Worm (Caenorhabditis elegans) whole organism, young adult: Measurements from ENCODE around the gene hil-4.

Experiments
- B0019.2 ChIP-seq: fragments of 200-800 bp; sonication (Bioruptor generic); conservative IDR thresholded peaks from 2 replicates; pipeline ENCODE4 v1.3.6; 2022; ENCODE audit warnings: missing genetic modification reagents, missing genetic modification characterization, missing compliant biosample characterization
- F22D6.2 ChIP-seq: sonication (generic microtip); optimal IDR thresholded peaks from 2 replicates; lab custom pipeline; 2016; ENCODE audit warnings: mild to moderate bottlenecking, missing genetic modification characterization, missing compliant biosample characterization
- F33H1.4 ChIP-seq: fragments of 200-800 bp; sonication (Bioruptor generic); IDR thresholded peaks from 2 replicates; pipeline ENCODE4 v1.3.6; 2022; ENCODE audit warnings: missing genetic modification reagents, missing genetic modification characterization, missing compliant biosample characterization
- F39B2.1 ChIP-seq: fragments of 200-800 bp; sonication (Bioruptor generic); IDR thresholded peaks from 2 replicates; pipeline ENCODE4 v1.3.6; 2022; ENCODE audit warnings: missing genetic modification reagents, missing genetic modification characterization, missing compliant biosample characterization
- K12H6.12 ChIP-seq: fragments of 200-800 bp; sonication (Bioruptor generic); optimal IDR thresholded peaks from 2 replicates; lab custom pipeline; 2018; ENCODE audit warnings: mild to moderate bottlenecking, missing genetic modification characterization, missing compliant biosample characterization
- akir-1 ChIP-seq: fragments of 200-800 bp; sonication (Bioruptor generic); optimal IDR thresholded peaks from 2 replicates; lab custom pipeline; 2018; ENCODE audit warnings: mild to moderate bottlenecking, missing genetic modification characterization, moderate library complexity, missing compliant biosample characterization
- ama-1 ChIP-seq, 3 experiments: fragments of 150-350 bp in 1 of 3; sonication (generic microtip) in 2 of 3; optimal IDR thresholded peaks; 2 replicates each; lab custom pipeline; 2014 to 2018; ENCODE audit warnings: missing biosample characterization in 2 of 3, missing genetic modification characterization in 2 of 3, missing genetic modification reagents in 2 of 3
- aptf-3 ChIP-seq: fragments of 200-800 bp; sonication (Bioruptor generic); IDR thresholded peaks from 2 replicates; pipeline ENCODE4 v1.3.6; 2022; ENCODE audit warnings: missing genetic modification characterization, missing compliant biosample characterization
- atf-7 ChIP-seq: sonication (generic microtip); optimal IDR thresholded peaks from 2 replicates; lab custom pipeline; 2017; ENCODE audit warnings: mild to moderate bottlenecking, missing genetic modification characterization, missing compliant biosample characterization
- athp-1 ChIP-seq: sonication (generic microtip); optimal IDR thresholded peaks from 2 replicates; lab custom pipeline; 2017; ENCODE audit warnings: mild to moderate bottlenecking, missing genetic modification characterization, missing compliant biosample characterization
- attf-6 ChIP-seq: fragments of 200-800 bp; sonication (Bioruptor generic); IDR thresholded peaks from 2 replicates; pipeline ENCODE4 v1.3.6; 2022; ENCODE audit warnings: missing genetic modification reagents, missing genetic modification characterization, missing compliant biosample characterization
- ceh-27 ChIP-seq: fragments of 200-800 bp; sonication (Bioruptor generic); optimal IDR thresholded peaks from 2 replicates; lab custom pipeline; 2018; ENCODE audit warnings: mild to moderate bottlenecking, missing genetic modification characterization, moderate library complexity, missing compliant biosample characterization
- ceh-91 ChIP-seq: fragments of 200-800 bp; sonication (Bioruptor generic); IDR thresholded peaks from 2 replicates; pipeline ENCODE4 v1.3.6; 2022; ENCODE audit warnings: missing genetic modification reagents, missing genetic modification characterization, missing compliant biosample characterization
- dox-1 ChIP-seq: fragments of 200-800 bp; sonication (Bioruptor generic); IDR thresholded peaks from 2 replicates; pipeline ENCODE4 v1.3.6; 2022; ENCODE audit warnings: missing genetic modification reagents, missing genetic modification characterization, missing compliant biosample characterization
- dpff-1 ChIP-seq: sonication (generic microtip); optimal IDR thresholded peaks from 2 replicates; lab custom pipeline; 2017; ENCODE audit warnings: mild to moderate bottlenecking, missing genetic modification characterization, missing compliant biosample characterization
- egl-18 ChIP-seq: fragments of 200-800 bp; sonication (Bioruptor generic); IDR thresholded peaks from 2 replicates; pipeline ENCODE4 v1.3.6; 2022; ENCODE audit warnings: missing genetic modification reagents, missing genetic modification characterization, missing compliant biosample characterization
- egl-44 ChIP-seq: fragments of 200-800 bp; sonication (Bioruptor generic); IDR thresholded peaks from 2 replicates; pipeline ENCODE4 v1.3.6; 2022; ENCODE audit warnings: missing genetic modification reagents, missing genetic modification characterization, missing compliant biosample characterization
- egrh-3 ChIP-seq: fragments of 200-800 bp; sonication (Bioruptor generic); IDR thresholded peaks from 2 replicates; pipeline ENCODE4 v1.3.6; 2022; ENCODE audit warnings: missing genetic modification reagents, missing genetic modification characterization, missing compliant biosample characterization
- ets-4 ChIP-seq: fragments of 200-800 bp; sonication (Bioruptor generic); optimal IDR thresholded peaks from 2 replicates; lab custom pipeline; 2018; ENCODE audit warnings: mild to moderate bottlenecking, missing genetic modification characterization, missing compliant biosample characterization
- lag-1 ChIP-seq: fragments of 200-800 bp; sonication (Bioruptor generic); IDR thresholded peaks from 2 replicates; pipeline ENCODE4 v1.3.6; 2022; ENCODE audit warnings: missing genetic modification reagents, missing genetic modification characterization, missing compliant biosample characterization
- let-526 ChIP-seq: fragments of 200-800 bp; sonication (Bioruptor generic); IDR thresholded peaks from 2 replicates; pipeline ENCODE4 v1.3.6; 2022; ENCODE audit warnings: missing genetic modification reagents, missing genetic modification characterization, missing compliant biosample characterization
- lin-40 ChIP-seq: sonication (generic microtip); optimal IDR thresholded peaks from 2 replicates; lab custom pipeline; 2016; ENCODE audit warnings: missing genetic modification characterization, mild to moderate bottlenecking, missing compliant biosample characterization, missing genotype, missing genetic modification reagents
- lsy-27 ChIP-seq: sonication (generic microtip); optimal IDR thresholded peaks from 2 replicates; lab custom pipeline; 2017; ENCODE audit warnings: missing genetic modification characterization, mild to moderate bottlenecking, missing compliant biosample characterization, antibody characterized with exemption, missing genotype, borderline replicate concordance; ENCODE audit not compliant: insufficient read depth
- mcd-1 ChIP-seq: fragments of 200-800 bp; sonication (Bioruptor generic); IDR thresholded peaks from 2 replicates; pipeline ENCODE4 v1.3.6; 2022; ENCODE audit warnings: missing genetic modification reagents, missing genetic modification characterization, missing compliant biosample characterization
- mes-4 ChIP-seq: sonication (generic microtip); optimal IDR thresholded peaks from 2 replicates; lab custom pipeline; 2016; ENCODE audit warnings: missing genotype, missing genetic modification characterization, missing compliant biosample characterization
- nfya-1 ChIP-seq: sonication (generic microtip); optimal IDR thresholded peaks from 2 replicates; lab custom pipeline; 2017; ENCODE audit warnings: antibody characterized with exemption, missing compliant biosample characterization, missing genetic modification characterization, borderline replicate concordance; ENCODE audit not compliant: insufficient read depth
- nhr-179 ChIP-seq: sonication (generic microtip); optimal IDR thresholded peaks from 2 replicates; lab custom pipeline; 2016; ENCODE audit warnings: mild to moderate bottlenecking, missing genetic modification characterization, missing compliant biosample characterization
- nhr-80 ChIP-seq: sonication (generic microtip); optimal IDR thresholded peaks from 2 replicates; lab custom pipeline; 2016; ENCODE audit warnings: missing genetic modification characterization, missing compliant biosample characterization
- pbrm-1 ChIP-seq: fragments of 200-800 bp; sonication (Bioruptor generic); IDR thresholded peaks from 2 replicates; pipeline ENCODE4 v1.3.6; 2022; ENCODE audit warnings: missing genetic modification reagents, missing genetic modification characterization, missing compliant biosample characterization
- pha-4 ChIP-seq: fragments of 150-350 bp; sonication (generic microtip); optimal IDR thresholded peaks from 2 replicates; lab custom pipeline; 2014; ENCODE audit warnings: missing biosample characterization, missing genetic modification reagents, missing genetic modification characterization
- rpc-1 ChIP-seq, 2 experiments: fragments of 150-350 bp in 1 of 2; sonication (generic microtip) in 1 of 2; optimal IDR thresholded peaks; 2 replicates each; lab custom pipeline; 2014 to 2018; ENCODE audit warnings: missing biosample characterization in 1 of 2, missing genetic modification characterization in 1 of 2, missing genetic modification reagents in 1 of 2, missing genotype in 1 of 2
- snpc-1.1 ChIP-seq: sonication (generic microtip); optimal IDR thresholded peaks from 2 replicates; lab custom pipeline; 2017; ENCODE audit warnings: missing genetic modification characterization, mild to moderate bottlenecking, missing compliant biosample characterization, antibody characterized with exemption, moderate library complexity, missing genotype, missing genetic modification reagents; ENCODE audit not compliant: insufficient read depth
- tlf-1 ChIP-seq: fragments of 200-800 bp; sonication (Bioruptor generic); optimal IDR thresholded peaks from 2 replicates; lab custom pipeline; 2018; ENCODE audit warnings: mild to moderate bottlenecking, missing genetic modification characterization, missing compliant biosample characterization
- unc-62 ChIP-seq: fragments of 150-350 bp; optimal IDR thresholded peaks from 2 replicates; lab custom pipeline; 2014; ENCODE audit warnings: missing biosample characterization, missing genetic modification reagents, missing genetic modification characterization
- zfh-2 ChIP-seq: fragments of 200-800 bp; sonication (Bioruptor generic); conservative IDR thresholded peaks from 2 replicates; pipeline ENCODE4 v1.3.6; 2022; ENCODE audit warnings: missing genetic modification reagents, missing genetic modification characterization, missing compliant biosample characterization
- zim-3 ChIP-seq: sonication (generic microtip); optimal IDR thresholded peaks from 2 replicates; lab custom pipeline; 2017; ENCODE audit warnings: mild to moderate bottlenecking, missing genetic modification characterization, moderate library complexity, missing compliant biosample characterization
- ztf-18 ChIP-seq: sonication (generic microtip); optimal IDR thresholded peaks from 2 replicates; lab custom pipeline; 2016; ENCODE audit warnings: missing genotype, mild to moderate bottlenecking, missing genetic modification characterization, missing compliant biosample characterization
- ztf-26 ChIP-seq: sonication (generic microtip); optimal IDR thresholded peaks from 2 replicates; lab custom pipeline; 2017; ENCODE audit warnings: missing genetic modification characterization, missing compliant biosample characterization
- ztf-28 ChIP-seq: fragments of 200-800 bp; sonication (Bioruptor generic); IDR thresholded peaks from 2 replicates; pipeline ENCODE4 v1.3.6; 2022; ENCODE audit warnings: missing genetic modification reagents, missing genetic modification characterization, missing compliant biosample characterization

The hil-4 gene

DNA sequence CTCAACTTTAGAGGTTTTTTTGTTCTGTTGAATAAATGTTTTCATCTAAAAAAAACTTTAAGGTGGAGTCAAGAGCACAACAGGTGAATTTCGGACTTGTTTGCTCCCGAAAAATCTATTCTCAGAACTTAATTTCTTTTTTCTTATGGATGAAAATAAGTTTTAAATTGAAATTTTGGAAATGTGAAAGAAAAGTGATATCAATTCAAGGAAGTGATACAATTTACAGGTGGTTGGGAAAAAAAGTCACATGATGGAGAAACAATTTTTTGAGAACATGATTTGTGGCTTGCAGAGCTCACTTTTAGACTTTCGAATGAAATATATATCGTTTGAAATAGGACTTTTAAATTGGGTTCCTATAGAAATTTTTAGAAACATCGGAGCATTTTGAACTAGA is 46.5 kb upstream of the hil-4 start:
- TF ChIP-seq zim-3 (tag; lab: Kevin White, UChicago): no peak
- TF ChIP-seq, all 124 proteins: peak for 0

DNA sequence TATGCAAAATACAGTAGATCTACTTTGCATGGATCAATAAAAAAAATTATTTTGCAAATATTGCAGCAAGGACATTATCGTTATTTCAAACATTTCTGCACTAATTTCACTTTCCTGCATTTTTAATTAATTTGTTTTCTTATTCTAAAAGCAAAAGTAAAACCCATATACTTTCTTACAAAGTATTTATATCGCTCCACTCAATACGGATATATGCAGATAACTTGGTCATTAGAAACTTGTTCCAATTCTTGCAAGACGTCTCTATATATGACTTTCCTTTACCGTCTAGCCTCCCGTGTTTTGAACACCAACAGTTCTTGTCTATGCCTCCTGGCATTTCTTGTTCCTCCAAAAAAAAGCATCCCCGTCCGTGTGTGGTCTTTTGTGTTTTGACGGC is 43.6 kb upstream of the hil-4 start, which contains the start of gene oac-24:
oac-24 (plus strand) TSS at position 301 of the 400 bp plus-strand sequence.
- TF ChIP-seq ceh-91 (GFP tag; lab: Robert Waterston, UW): no peak
- TF ChIP-seq unc-62: no peak
- TF ChIP-seq pbrm-1: no peak
- no peak for TF ChIP-seq egrh-3 (GFP tag; lab: Robert Waterston, UW)
- TF ChIP-seq mes-4 (tag; lab: Kevin White, UChicago): no peak
- no peak for TF ChIP-seq egl-18 (GFP tag; lab: Robert Waterston, UW)
- no peak for TF ChIP-seq rpc-1 (optimal IDR thresholded peaks at IDR 0.05; lab: Kevin White, UChicago)
- no peak for TF ChIP-seq rpc-1 (tag; optimal IDR thresholded peaks at IDR 0.05; lab: Kevin White, UChicago)
- no peak for TF ChIP-seq mcd-1 (GFP tag; lab: Robert Waterston, UW)
- no peak for TF ChIP-seq B0019.2 (GFP tag; lab: Robert Waterston, UW)
- TF ChIP-seq K12H6.12: no peak
- no peak for TF ChIP-seq let-526 (GFP tag; lab: Robert Waterston, UW)
- no peak for TF ChIP-seq ztf-28 (GFP tag; lab: Robert Waterston, UW)
- no peak for TF ChIP-seq lag-1 (GFP tag; lab: Robert Waterston, UW)

DNA sequence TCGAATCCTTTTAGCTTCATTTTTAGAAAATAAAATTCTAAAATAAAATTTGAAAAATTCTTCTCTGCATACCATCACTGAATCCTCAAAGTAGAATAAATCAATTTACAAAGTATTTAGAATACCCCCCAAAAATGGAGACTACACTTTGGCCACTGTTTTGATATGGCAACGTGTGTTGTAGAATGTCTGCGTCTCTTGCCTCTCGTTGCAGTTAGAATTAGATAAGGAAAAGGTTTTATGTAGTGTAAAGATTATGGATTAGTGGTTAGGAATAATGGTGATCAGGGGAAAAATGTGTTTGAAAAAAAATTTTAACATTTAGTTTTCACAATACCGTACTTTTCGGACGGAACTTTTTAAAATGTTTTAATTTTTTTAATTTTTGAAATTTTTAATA is 34.1 kb upstream of the hil-4 start, which contains the start of gene prx-6:
prx-6 (minus strand) TSS at position 129 of the 400 bp plus-strand sequence.
- TF ChIP-seq ztf-28 (GFP tag; lab: Robert Waterston, UW) (no peak), nhr-80 (tag; lab: Kevin White, UChicago) (peak; percentile 39)

DNA sequence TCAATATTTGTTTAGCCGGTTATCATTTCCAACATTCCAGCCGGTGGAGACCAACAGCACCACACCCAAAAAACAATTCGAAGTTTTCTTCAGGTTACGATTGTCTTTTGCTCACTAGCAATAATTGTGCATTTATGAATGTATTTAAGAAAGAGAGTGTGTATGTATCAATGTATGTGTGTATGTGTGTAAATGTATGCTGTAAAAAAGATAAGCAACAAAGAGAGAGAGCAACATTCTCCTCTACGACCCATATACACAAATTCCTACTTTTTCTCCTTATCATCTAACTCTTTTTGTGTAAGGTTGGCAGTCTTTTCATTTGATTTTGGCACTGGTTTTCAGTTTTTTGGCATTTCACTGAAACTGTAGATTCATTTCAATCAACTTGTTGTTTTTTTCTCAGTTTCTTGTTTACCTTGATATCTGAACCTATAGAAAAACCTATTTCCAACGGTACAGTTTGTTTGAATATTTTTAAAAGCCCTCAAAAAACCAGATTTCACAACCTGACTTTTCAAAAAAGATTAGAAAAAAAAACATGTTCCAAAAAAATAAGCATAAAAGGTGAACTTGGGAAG is 33.1 kb upstream of the hil-4 start:
- TF ChIP-seq nhr-80 (tag; lab: Kevin White, UChicago) (peak; percentile 72), F22D6.2 (tag; lab: Kevin White, UChicago) (no peak)
- TF ChIP-seq, all 124 proteins: peak for 1

DNA sequence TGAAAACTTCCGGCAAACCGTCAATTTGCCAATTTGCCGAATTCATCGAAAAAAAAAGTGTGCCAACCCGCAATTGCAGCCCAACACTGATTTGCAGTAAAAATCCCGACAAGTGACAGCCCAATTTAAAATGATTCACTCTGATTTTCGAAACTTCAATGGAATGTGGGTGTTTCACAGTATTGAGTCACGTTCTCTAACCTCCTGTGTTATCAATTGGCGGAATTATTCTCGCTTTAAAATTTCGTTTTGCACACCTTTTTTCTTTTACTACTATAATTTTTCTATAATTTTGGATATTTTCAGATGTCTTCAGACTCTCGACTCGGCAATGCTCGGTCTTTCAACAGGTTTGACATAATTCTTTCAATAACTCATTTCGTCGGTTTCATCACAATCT is 31.8 kb upstream of the hil-4 start, which contains the start of gene F39G3.5:
F39G3.5 (plus strand) TSS at position 301 of the 400 bp plus-strand sequence.
- TF ChIP-seq dpff-1 (tag; lab: Kevin White, UChicago) (no peak), ama-1 (optimal IDR thresholded peaks at IDR 0.05; lab: Kevin White, UChicago) (no peak), ama-1 (GFP tag; optimal IDR thresholded peaks at IDR 0.05; lab: Kevin White, UChicago) (no peak), tlf-1 (GFP tag; lab: Kevin White, UChicago) (no peak), athp-1 (tag; lab: Kevin White, UChicago) (no peak), ceh-27 (GFP tag; lab: Kevin White, UChicago) (no peak), attf-6 (GFP tag; lab: Robert Waterston, UW) (no peak), egl-44 (GFP tag; lab: Robert Waterston, UW) (no peak), K12H6.12 (no peak), zfh-2 (GFP tag; lab: Robert Waterston, UW) (no peak), dox-1 (no peak), ets-4 (GFP tag; lab: Kevin White, UChicago) (no peak), nfya-1 (tag; lab: Kevin White, UChicago) (no peak), ztf-18 (tag; lab: Kevin White, UChicago) (no peak)
- TF ChIP-seq, all 124 proteins: peak for 0

DNA sequence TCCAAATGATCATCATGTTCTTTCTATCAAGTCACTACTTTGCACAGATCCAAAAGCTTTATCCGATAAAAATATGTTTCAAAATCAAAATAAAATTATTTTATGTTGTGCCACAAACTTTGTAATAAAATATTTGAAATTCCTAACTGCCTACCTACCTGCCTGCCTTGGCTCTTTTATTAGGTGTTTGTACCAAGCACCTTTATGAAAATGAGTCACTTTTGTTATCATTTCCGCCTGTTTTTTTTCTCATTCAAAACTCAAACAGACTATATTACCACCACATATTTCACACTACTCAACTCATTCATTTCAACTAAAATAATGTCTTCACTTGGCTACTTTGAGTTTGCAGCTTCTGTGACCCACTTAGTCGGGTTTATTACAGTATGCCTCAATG is 29.7 kb upstream of the hil-4 start, which contains the start of gene F39G3.4:
F39G3.4 (plus strand) TSS at position 301 of the 400 bp plus-strand sequence.
- TF ChIP-seq akir-1 (GFP tag; lab: Kevin White, UChicago) (no peak), mcd-1 (GFP tag; lab: Robert Waterston, UW) (no peak), F33H1.4 (GFP tag; lab: Robert Waterston, UW) (no peak), dox-1 (no peak), F39B2.1 (GFP tag; lab: Robert Waterston, UW) (no peak), lin-40 (tag; lab: Kevin White, UChicago) (no peak), aptf-3 (GFP tag; lab: Robert Waterston, UW) (no peak), ztf-26 (tag; lab: Kevin White, UChicago) (no peak), pha-4 (tag; lab: Kevin White, UChicago) (no peak), atf-7 (tag; lab: Kevin White, UChicago) (no peak), dpff-1 (tag; lab: Kevin White, UChicago) (no peak), nhr-179 (no peak), snpc-1.1 (tag; lab: Kevin White, UChicago) (no peak), lsy-27 (tag; lab: Kevin White, UChicago) (no peak)
